Fruit fly (Drosophila melanogaster): ENCODE data around the gene Nepl11.

The Nepl11 gene

DNA sequence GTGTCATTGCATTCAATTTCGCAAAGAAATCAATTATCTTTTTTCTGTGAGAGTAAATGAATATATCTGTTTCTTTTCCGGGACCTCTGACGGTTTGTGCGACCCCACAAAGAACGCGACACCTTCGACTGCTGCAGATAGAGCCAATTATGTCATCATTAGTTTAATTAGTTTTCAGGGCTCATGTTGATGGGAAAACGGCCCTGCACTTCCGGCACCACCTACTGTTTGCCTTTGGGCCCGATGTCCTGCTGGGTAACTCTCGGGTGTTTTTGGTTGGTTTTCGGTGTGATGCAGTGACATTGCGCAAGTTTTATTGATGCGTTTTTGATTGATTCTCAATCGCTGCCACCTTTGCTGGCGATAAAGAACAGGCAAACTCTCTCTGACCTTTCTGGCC lies 45.5 kb upstream of the Nepl11 start:
- TF ChIP-seq peb (GFP tag; IDR thresholded peaks at IDR 0.05) (no peak), Dek (tag; optimal IDR thresholded peaks at IDR 0.05) (no peak), D (optimal IDR thresholded peaks at IDR 0.05) (peak; percentile 80), D (GFP tag; optimal IDR thresholded peaks at IDR 0.05) (no peak), Hey (tag; optimal IDR thresholded peaks at IDR 0.05) (no peak), zen (tag; optimal IDR thresholded peaks at IDR 0.05) (peak; percentile 81), Deaf1 (tag; optimal IDR thresholded peaks at IDR 0.05) (no peak), ewg (GFP tag; optimal IDR thresholded peaks at IDR 0.05) (no peak), CG7357 (GFP tag; IDR thresholded peaks at IDR 0.05) (no peak), CG16815 (GFP tag; optimal IDR thresholded peaks at IDR 0.05) (no peak), CG2199 (GFP tag; IDR thresholded peaks at IDR 0.05) (no peak), NFAT (GFP tag; IDR thresholded peaks at IDR 0.05) (no peak), bcd (GFP tag; optimal IDR thresholded peaks at IDR 0.05) (no peak)

DNA sequence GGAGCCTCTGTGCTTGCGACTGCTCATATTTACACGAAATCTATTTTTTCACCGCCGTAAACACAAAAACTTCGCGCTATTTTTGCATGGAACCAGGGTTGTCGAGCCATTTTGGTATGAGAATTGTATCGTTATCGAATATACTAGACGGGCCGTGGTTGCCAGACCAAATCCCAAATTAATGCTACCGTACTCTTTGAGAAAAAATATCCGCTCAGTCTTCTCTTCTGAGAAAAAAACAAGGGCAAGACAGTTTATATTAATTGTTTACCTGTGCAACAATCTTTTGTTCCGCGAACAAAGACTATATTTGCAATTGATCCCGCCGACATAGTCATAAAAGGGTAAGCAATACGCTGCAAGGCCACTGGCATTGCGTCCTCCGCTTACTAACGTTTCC lies 42.9 kb upstream of the Nepl11 start, which contains the start of the genes Skp2 and CG1103:
Skp2 (minus strand) TSS at position 95 of the 400 bp plus-strand sequence.
CG1103 (plus strand) TSS at position 176 of the 400 bp plus-strand sequence.
- no peak for TF ChIP-seq CG7839 (tag; optimal IDR thresholded peaks at IDR 0.05)
- TF ChIP-seq hkb (optimal IDR thresholded peaks at IDR 0.05) = peak; percentile 49
- TF ChIP-seq hkb (GFP tag; IDR thresholded peaks at IDR 0.05) = no peak; the same call in 1 of the 2 replicates
- no peak for TF ChIP-seq sug (tag; optimal IDR thresholded peaks at IDR 0.05)
- no peak for TF ChIP-seq onecut (GFP tag; IDR thresholded peaks at IDR 0.05)
- TF ChIP-seq CG9437 (GFP tag; optimal IDR thresholded peaks at IDR 0.05) = no peak
- no peak for TF ChIP-seq CkIIα-i1 (GFP tag; IDR thresholded peaks at IDR 0.05)
- peak; percentile 83 for TF ChIP-seq ftz-f1 (GFP tag; optimal IDR thresholded peaks at IDR 0.05)
- TF ChIP-seq cg (GFP tag; optimal IDR thresholded peaks at IDR 0.05) = no peak
- TF ChIP-seq CG34376 (GFP tag; optimal IDR thresholded peaks at IDR 0.05) = peak; percentile 1
- TF ChIP-seq dm (GFP tag; optimal IDR thresholded peaks at IDR 0.05) = peak; percentile 16
- no peak for TF ChIP-seq CG12236 (GFP tag; optimal IDR thresholded peaks at IDR 0.05)
- no peak for TF ChIP-seq otp (GFP tag; IDR thresholded peaks at IDR 0.05)
- no peak for TF ChIP-seq CG3065 (GFP tag; optimal IDR thresholded peaks at IDR 0.05)
- TF ChIP-seq H2.0 (GFP tag; IDR thresholded peaks at IDR 0.05) = no peak
- no peak for TF ChIP-seq stc (GFP tag; IDR thresholded peaks at IDR 0.05)
- peak; percentile 22 for TF ChIP-seq CG14710 (tag; optimal IDR thresholded peaks at IDR 0.05)
- TF ChIP-seq D19B (GFP tag; optimal IDR thresholded peaks at IDR 0.05) = no peak
- TF ChIP-seq fd102C (GFP tag; optimal IDR thresholded peaks at IDR 0.05) = no peak
- TF ChIP-seq CG8924 (tag; optimal IDR thresholded peaks at IDR 0.05) = peak; percentile 28
- TF ChIP-seq CG4854 (GFP tag; optimal IDR thresholded peaks at IDR 0.05) = no peak
- TF ChIP-seq Stat92E (GFP tag; optimal IDR thresholded peaks at IDR 0.05) = peak in 1 of 3 experiments; percentile 76
- no peak for TF ChIP-seq danr (GFP tag; IDR thresholded peaks at IDR 0.05)
- TF ChIP-seq CG13123 (GFP tag; optimal IDR thresholded peaks at IDR 0.05) = no peak
- no peak for TF ChIP-seq sr (GFP tag; IDR thresholded peaks at IDR 0.05)
- no peak for TF ChIP-seq cad (GFP tag; optimal IDR thresholded peaks at IDR 0.05)
- no peak for TF ChIP-seq Mad (GFP tag; optimal IDR thresholded peaks at IDR 0.05)
- TF ChIP-seq CG15696 (tag; optimal IDR thresholded peaks at IDR 0.05) = no peak
- TF ChIP-seq gsb (GFP tag; IDR thresholded peaks at IDR 0.05) = no peak
- no peak for TF ChIP-seq CG4404 (GFP tag; IDR thresholded peaks at IDR 0.05)
- TF ChIP-seq CG10565 (GFP tag; optimal IDR thresholded peaks at IDR 0.05) = no peak
- TF ChIP-seq mld (GFP tag; IDR thresholded peaks at IDR 0.05; ENCODE audit: partially characterized antibody) = 0 out of 3 replicates have a peak, but pooled peaks have one; percentile 46
- no peak for TF ChIP-seq ham (GFP tag; IDR thresholded peaks at IDR 0.05)
- TF ChIP-seq CG10431 (GFP tag; optimal IDR thresholded peaks at IDR 0.05) = peak; percentile 73
- TF ChIP-seq Fer2 (tag; optimal IDR thresholded peaks at IDR 0.05) = no peak
- TF ChIP-seq Rx (GFP tag; IDR thresholded peaks at IDR 0.05) = no peak
- TF ChIP-seq emc (GFP tag; optimal IDR thresholded peaks at IDR 0.05) = no peak
- no peak for TF ChIP-seq zfh2 (GFP tag; optimal IDR thresholded peaks at IDR 0.05)
- TF ChIP-seq HLH4C (GFP tag; IDR thresholded peaks at IDR 0.05; ENCODE audit: partially characterized antibody) = peak; percentile 46; the same call in 1 of the 3 replicates

Data from whole organism, embryonic.